Fruit fly (Drosophila melanogaster) whole organism, embryonic: ENCODE results near the gene CG10621.

Experiments used
- Adf1 ChIP-seq: fragments of 200-800 bp; sonication (Bioruptor generic); IDR thresholded peaks from 2 replicates; pipeline ENCODE4 v1.3.6; 2022; ENCODE audit warnings: missing biosample characterization, missing genetic modification characterization
- Atf6 ChIP-seq: fragments of 200-800 bp; sonication (Bioruptor generic); IDR thresholded peaks from 2 replicates; pipeline ENCODE4 v1.3.6; 2022; ENCODE audit warnings: missing biosample characterization, missing genetic modification characterization
- CG10321 ChIP-seq: fragments of 200-800 bp; sonication (Bioruptor generic); IDR thresholded peaks from 2 replicates; pipeline ENCODE4 v1.3.6; 2022; ENCODE audit warnings: missing biosample characterization, missing genetic modification characterization
- CG1233 ChIP-seq: fragments of 200-800 bp; sonication (Bioruptor generic); optimal IDR thresholded peaks from 4 replicates; lab custom pipeline; 2018; ENCODE audit warnings: missing biosample characterization, mild to moderate bottlenecking, missing genetic modification characterization
- CG13296 ChIP-seq: fragments of 200-800 bp; sonication (Bioruptor generic); optimal IDR thresholded peaks from 3 replicates; lab custom pipeline; 2018; ENCODE audit warnings: missing biosample characterization, mild to moderate bottlenecking, missing genetic modification characterization
- CG14860 ChIP-seq: fragments of 200-800 bp; sonication (Bioruptor generic); IDR thresholded peaks from 3 replicates; pipeline ENCODE4 v1.3.6; 2022; ENCODE audit warnings: missing biosample characterization, missing genetic modification characterization; ENCODE audit not compliant: partially characterized antibody
- CG15601 ChIP-seq: fragments of 200-800 bp; sonication (Bioruptor generic); optimal IDR thresholded peaks from 3 replicates; lab custom pipeline; 2019; ENCODE audit warnings: missing biosample characterization, mild to moderate bottlenecking, missing genetic modification characterization, moderate library complexity
- CG1647 ChIP-seq: fragments of 200-800 bp; sonication (Bioruptor generic); optimal IDR thresholded peaks from 3 replicates; lab custom pipeline; 2016; ENCODE audit warnings: missing biosample characterization, missing genetic modification characterization
- CG17359 ChIP-seq: fragments of 200-800 bp; sonication (Bioruptor generic); optimal IDR thresholded peaks from 3 replicates; lab custom pipeline; 2018; ENCODE audit warnings: missing biosample characterization, mild to moderate bottlenecking, missing genetic modification characterization, moderate library complexity
- CG17829 ChIP-seq: fragments of 200-800 bp; optimal IDR thresholded peaks from 2 replicates; lab custom pipeline; 2019; ENCODE audit warnings: missing biosample characterization, mild to moderate bottlenecking, missing genetic modification characterization, moderate library complexity
- CG31388 ChIP-seq: fragments of 200-800 bp; sonication (Bioruptor generic); optimal IDR thresholded peaks from 2 replicates; lab custom pipeline; 2016; ENCODE audit warnings: missing biosample characterization, missing genetic modification characterization
- CG4282 ChIP-seq: fragments of 200-800 bp; sonication (Bioruptor generic); optimal IDR thresholded peaks from 2 replicates; lab custom pipeline; 2016; ENCODE audit warnings: missing biosample characterization, missing genetic modification characterization
- CG4730 ChIP-seq: fragments of 200-800 bp; sonication (Bioruptor generic); IDR thresholded peaks from 2 replicates; pipeline ENCODE4 v1.3.6; 2022; ENCODE audit warnings: missing biosample characterization, missing genetic modification characterization
- CG5953 ChIP-seq: fragments of 200-800 bp; sonication (Bioruptor generic); IDR thresholded peaks from 2 replicates; pipeline ENCODE4 v1.3.6; 2022; ENCODE audit warnings: missing biosample characterization, missing genetic modification characterization
- CG6272 ChIP-seq: fragments of 200-800 bp; sonication (Bioruptor generic); IDR thresholded peaks from 2 replicates; pipeline ENCODE4 v1.3.6; 2022; ENCODE audit warnings: missing biosample characterization, missing genetic modification characterization
- CG9437 ChIP-seq: fragments of 200-800 bp; sonication (Bioruptor generic); optimal IDR thresholded peaks from 2 replicates; lab custom pipeline; 2018; ENCODE audit warnings: missing biosample characterization, mild to moderate bottlenecking, missing genetic modification characterization
- Dfd ChIP-seq, 2 experiments: fragments of >200 bp; optimal IDR thresholded peaks; 2 replicates each; lab custom pipeline; 2017; ENCODE audit warnings: missing biosample characterization in 2 of 2, missing genetic modification characterization in 2 of 2
- GATAe ChIP-seq: fragments of 200-800 bp; sonication (Bioruptor generic); conservative IDR thresholded peaks from 2 replicates; pipeline ENCODE4 v1.3.6; 2022; ENCODE audit warnings: missing biosample characterization, missing genetic modification characterization
- Hsf ChIP-seq: fragments of 200-800 bp; sonication (Bioruptor generic); optimal IDR thresholded peaks from 3 replicates; lab custom pipeline; 2016; ENCODE audit warnings: missing biosample characterization, missing genetic modification characterization
- Nf-YB ChIP-seq: fragments of 200-800 bp; sonication (Bioruptor generic); optimal IDR thresholded peaks from 3 replicates; lab custom pipeline; 2019; ENCODE audit warnings: missing biosample characterization, mild to moderate bottlenecking, missing genetic modification characterization, moderate library complexity
- PHDP ChIP-seq: fragments of 200-800 bp; sonication (Bioruptor generic); optimal IDR thresholded peaks from 3 replicates; lab custom pipeline; 2018; ENCODE audit warnings: missing biosample characterization, mild to moderate bottlenecking, missing genetic modification characterization, moderate library complexity
- Rfx ChIP-seq: fragments of 200-800 bp; sonication (Bioruptor generic); IDR thresholded peaks from 2 replicates; pipeline ENCODE4 v1.3.6; 2022; ENCODE audit warnings: missing biosample characterization, missing genetic modification characterization
- Tbp ChIP-seq: fragments of >200 bp; optimal IDR thresholded peaks from 2 replicates; lab custom pipeline; 2018; ENCODE audit warnings: missing biosample characterization, missing genetic modification characterization
- YL-1 ChIP-seq: fragments of 200-800 bp; sonication (Bioruptor generic); optimal IDR thresholded peaks from 3 replicates; lab custom pipeline; 2017; ENCODE audit warnings: missing biosample characterization, mild to moderate bottlenecking, missing genetic modification characterization
- ato ChIP-seq: fragments of 200-800 bp; sonication (Bioruptor generic); IDR thresholded peaks from 2 replicates; pipeline ENCODE4 v1.3.6; 2022; ENCODE audit warnings: missing biosample characterization, missing genetic modification characterization; ENCODE audit not compliant: partially characterized antibody
- bab2 ChIP-seq: fragments of 200-800 bp; sonication (Bioruptor generic); optimal IDR thresholded peaks from 2 replicates; lab custom pipeline; 2016; ENCODE audit warnings: missing biosample characterization, missing genetic modification characterization
- bowl ChIP-seq: fragments of 200-800 bp; sonication (Bioruptor generic); IDR thresholded peaks from 2 replicates; pipeline ENCODE4 v1.3.6; 2022; ENCODE audit warnings: missing biosample characterization, missing genetic modification characterization
- caup ChIP-seq: fragments of 200-800 bp; sonication (Bioruptor generic); optimal IDR thresholded peaks from 3 replicates; lab custom pipeline; 2017; ENCODE audit warnings: missing biosample characterization, mild to moderate bottlenecking, missing genetic modification characterization, moderate library complexity; ENCODE audit not compliant: severe bottlenecking
- chinmo ChIP-seq: fragments of 200-800 bp; sonication (Bioruptor generic); IDR thresholded peaks from 4 replicates; pipeline ENCODE4 v1.3.6; 2022; ENCODE audit warnings: missing biosample characterization, missing genetic modification characterization; ENCODE audit not compliant: partially characterized antibody
- ci ChIP-seq: fragments of 200-800 bp; sonication (Bioruptor generic); IDR thresholded peaks from 3 replicates; pipeline ENCODE4 v1.3.6; 2022; ENCODE audit warnings: missing biosample characterization, missing genetic modification characterization
- corto ChIP-seq: fragments of 200-800 bp; sonication (Bioruptor generic); optimal IDR thresholded peaks from 2 replicates; lab custom pipeline; 2016; ENCODE audit warnings: missing biosample characterization, mild to moderate bottlenecking, missing genetic modification characterization, moderate library complexity
- crp ChIP-seq, 2 experiments: fragments of 200-800 bp; sonication (Bioruptor generic); optimal IDR thresholded peaks; 2 replicates in 1 of 2; 3 replicates in 1 of 2; lab custom pipeline; 2017; ENCODE audit warnings: missing biosample characterization in 2 of 2, missing genetic modification characterization in 2 of 2, mild to moderate bottlenecking in 1 of 2, moderate library complexity in 1 of 2
- dmrt11E ChIP-seq: fragments of 200-800 bp; sonication (Bioruptor generic); optimal IDR thresholded peaks from 3 replicates; lab custom pipeline; 2018; ENCODE audit warnings: missing biosample characterization, mild to moderate bottlenecking, missing genetic modification characterization, moderate library complexity
- esg ChIP-seq: fragments of 200-800 bp; sonication (Bioruptor generic); conservative IDR thresholded peaks from 2 replicates; pipeline ENCODE4 v1.3.6; 2022; ENCODE audit warnings: missing biosample characterization, missing genetic modification characterization
- ftz-f1 ChIP-seq: fragments of 200-800 bp; sonication (Bioruptor generic); optimal IDR thresholded peaks from 2 replicates; lab custom pipeline; 2016; ENCODE audit warnings: missing biosample characterization, missing genetic modification characterization
- gem ChIP-seq: fragments of 200-800 bp; sonication (Bioruptor generic); optimal IDR thresholded peaks from 2 replicates; lab custom pipeline; 2019; ENCODE audit warnings: missing biosample characterization, mild to moderate bottlenecking, missing genetic modification characterization, moderate library complexity
- lab ChIP-seq: fragments of 200-800 bp; sonication (Bioruptor generic); optimal IDR thresholded peaks from 3 replicates; lab custom pipeline; 2017; ENCODE audit warnings: missing biosample characterization, missing genetic modification characterization, mild to moderate bottlenecking, moderate library complexity, missing genetic modification reagents
- lbe ChIP-seq: fragments of 200-800 bp; sonication (Bioruptor generic); optimal IDR thresholded peaks from 2 replicates; lab custom pipeline; 2016; ENCODE audit warnings: missing biosample characterization, mild to moderate bottlenecking, missing genetic modification characterization
- maf-S ChIP-seq: fragments of 200-800 bp; sonication (Bioruptor generic); optimal IDR thresholded peaks from 2 replicates; lab custom pipeline; 2016; ENCODE audit warnings: missing biosample characterization, missing genetic modification characterization
- mirr ChIP-seq: fragments of 200-800 bp; sonication (Bioruptor generic); optimal IDR thresholded peaks from 3 replicates; lab custom pipeline; 2018; ENCODE audit warnings: missing biosample characterization, mild to moderate bottlenecking, missing genetic modification characterization
- nom ChIP-seq: fragments of 200-800 bp; sonication (Bioruptor generic); optimal IDR thresholded peaks from 2 replicates; lab custom pipeline; 2017; ENCODE audit warnings: missing biosample characterization, missing genetic modification characterization, mild to moderate bottlenecking, moderate library complexity, missing genetic modification reagents
- pros ChIP-seq: fragments of 200-800 bp; sonication (Bioruptor generic); optimal IDR thresholded peaks from 3 replicates; lab custom pipeline; 2019; ENCODE audit warnings: missing biosample characterization, mild to moderate bottlenecking, missing genetic modification characterization, moderate library complexity
- ranshi ChIP-seq: fragments of 200-800 bp; sonication (Bioruptor generic); IDR thresholded peaks from 2 replicates; pipeline ENCODE4 v1.3.6; 2022; ENCODE audit warnings: missing biosample characterization, missing genetic modification characterization
- repo ChIP-seq: fragments of 200-800 bp; sonication (Bioruptor generic); optimal IDR thresholded peaks from 2 replicates; lab custom pipeline; 2016; ENCODE audit warnings: missing biosample characterization, missing genetic modification characterization
- ro ChIP-seq: fragments of 200-800 bp; sonication (Bioruptor generic); IDR thresholded peaks from 2 replicates; pipeline ENCODE4 v1.3.6; 2022; ENCODE audit warnings: missing biosample characterization, missing genetic modification characterization
- scrt ChIP-seq: fragments of 200-800 bp; sonication (Bioruptor generic); optimal IDR thresholded peaks from 2 replicates; lab custom pipeline; 2018; ENCODE audit warnings: missing biosample characterization, mild to moderate bottlenecking, missing genetic modification characterization, moderate library complexity
- sd ChIP-seq: fragments of 200-800 bp; sonication (Bioruptor generic); optimal IDR thresholded peaks from 3 replicates; lab custom pipeline; 2018; ENCODE audit warnings: missing biosample characterization, mild to moderate bottlenecking, missing genetic modification characterization, moderate library complexity
- sob ChIP-seq: fragments of 200-800 bp; sonication (Bioruptor generic); IDR thresholded peaks from 2 replicates; pipeline ENCODE4 v1.3.6; 2022; ENCODE audit warnings: missing biosample characterization, missing genetic modification characterization
- usp ChIP-seq: fragments of >200 bp; optimal IDR thresholded peaks from 2 replicates; lab custom pipeline; 2017; ENCODE audit warnings: missing biosample characterization, missing genetic modification characterization
- zf30C ChIP-seq: fragments of 200-800 bp; sonication (Bioruptor generic); optimal IDR thresholded peaks from 3 replicates; lab custom pipeline; 2018; ENCODE audit warnings: missing biosample characterization, mild to moderate bottlenecking, missing genetic modification characterization

Gene CG10621

dm6 chr2L:18954255-18954715, at the start of gene CG10621:
TSS of gene CG10621 (minus strand) at chr2L:18954431.
- TF ChIP-seq CG17359, result no peak
- TF ChIP-seq Rfx, result no peak
- peak; percentile 35 for TF ChIP-seq lab (GFP tag; lab: Kevin White, UChicago)
- TF ChIP-seq GATAe (GFP tag; lab: Robert Waterston, UW), result peak; percentile 27; the same call in 1 of the 2 replicates
- TF ChIP-seq bowl, result 0 out of 2 replicates have a peak, but pooled peaks have one; percentile 14
- TF ChIP-seq scrt, result peak; percentile 8
- TF ChIP-seq usp, result no peak
- no peak for TF ChIP-seq CG17829 (tag; lab: Kevin White, UChicago)
- TF ChIP-seq sd (tag; lab: Kevin White, UChicago), result peak; percentile 60
- no peak for TF ChIP-seq CG6272 (GFP tag; lab: Robert Waterston, UW)
- no peak for TF ChIP-seq CG14860 (GFP tag; lab: Robert Waterston, UW)
- no peak for TF ChIP-seq Hsf (GFP tag; lab: Kevin White, UChicago)
- TF ChIP-seq Adf1 (GFP tag; lab: Robert Waterston, UW), result peak; percentile 19; the same call in 1 of the 2 replicates
- TF ChIP-seq esg, result no peak
- no peak for TF ChIP-seq CG9437 (GFP tag; lab: Kevin White, UChicago)
- TF ChIP-seq sob (GFP tag; lab: Robert Waterston, UW), result no peak
- TF ChIP-seq Nf-YB (GFP tag; lab: Kevin White, UChicago), result no peak
- no peak for TF ChIP-seq PHDP (tag; lab: Kevin White, UChicago)
- TF ChIP-seq mirr (GFP tag; lab: Kevin White, UChicago), result peak; percentile 95
- TF ChIP-seq caup (GFP tag; lab: Kevin White, UChicago), result peak; percentile 33
- TF ChIP-seq bab2, result no peak
- TF ChIP-seq Dfd (GFP tag; optimal IDR thresholded peaks at IDR 0.05; lab: Kevin White, UChicago), result no peak
- peak; percentile 1 for TF ChIP-seq CG13296 (GFP tag; lab: Kevin White, UChicago)
- TF ChIP-seq chinmo (GFP tag; lab: Robert Waterston, UW), result peak; percentile 94; the same call in 3 of the 4 replicates
- no peak for TF ChIP-seq CG4282 (GFP tag; lab: Kevin White, UChicago)
- TF ChIP-seq dmrt11E, result no peak
- no peak for TF ChIP-seq Tbp (GFP tag; lab: Kevin White, UChicago)
- TF ChIP-seq CG10321 (GFP tag; lab: Robert Waterston, UW), result no peak
- no peak for TF ChIP-seq YL-1 (GFP tag; lab: Kevin White, UChicago)
- TF ChIP-seq CG4730 (GFP tag; lab: Robert Waterston, UW), result no peak
- TF ChIP-seq CG31388 (GFP tag; lab: Kevin White, UChicago), result no peak
- no peak for TF ChIP-seq gem (tag; lab: Kevin White, UChicago)
- TF ChIP-seq repo (GFP tag; lab: Kevin White, UChicago), result no peak
- no peak for TF ChIP-seq CG5953 (GFP tag; lab: Robert Waterston, UW)
- TF ChIP-seq ranshi (GFP tag; lab: Robert Waterston, UW), result no peak
- peak; percentile 36 for TF ChIP-seq nom
- TF ChIP-seq CG1647, result no peak
- TF ChIP-seq ci (GFP tag; lab: Robert Waterston, UW), result 0 out of 3 replicates have a peak, but pooled peaks have one; percentile 39
- no peak for TF ChIP-seq zf30C (GFP tag; lab: Kevin White, UChicago)
- no peak for TF ChIP-seq CG1233 (GFP tag; lab: Kevin White, UChicago)
- no peak for TF ChIP-seq pros (GFP tag; lab: Kevin White, UChicago)
- TF ChIP-seq maf-S (GFP tag; lab: Kevin White, UChicago), result no peak
- TF ChIP-seq ftz-f1 (GFP tag; lab: Kevin White, UChicago), result peak; percentile 74
- TF ChIP-seq ato, result no peak
- peak; percentile 51 for TF ChIP-seq lbe (GFP tag; lab: Kevin White, UChicago)
- peak in 1 of 2 experiments; percentile 50 for TF ChIP-seq crp (GFP tag; optimal IDR thresholded peaks at IDR 0.05; lab: Kevin White, UChicago)
- peak; percentile 49 for TF ChIP-seq corto (GFP tag; lab: Kevin White, UChicago)
- TF ChIP-seq CG15601, result no peak
- TF ChIP-seq Atf6 (GFP tag; lab: Robert Waterston, UW), result peak; percentile 44; the same call in 1 of the 2 replicates
- no peak for TF ChIP-seq ro (GFP tag; lab: Robert Waterston, UW)
